Worm (Caenorhabditis elegans): Measurements from ENCODE around the gene oac-55.

Gene oac-55

DNA sequence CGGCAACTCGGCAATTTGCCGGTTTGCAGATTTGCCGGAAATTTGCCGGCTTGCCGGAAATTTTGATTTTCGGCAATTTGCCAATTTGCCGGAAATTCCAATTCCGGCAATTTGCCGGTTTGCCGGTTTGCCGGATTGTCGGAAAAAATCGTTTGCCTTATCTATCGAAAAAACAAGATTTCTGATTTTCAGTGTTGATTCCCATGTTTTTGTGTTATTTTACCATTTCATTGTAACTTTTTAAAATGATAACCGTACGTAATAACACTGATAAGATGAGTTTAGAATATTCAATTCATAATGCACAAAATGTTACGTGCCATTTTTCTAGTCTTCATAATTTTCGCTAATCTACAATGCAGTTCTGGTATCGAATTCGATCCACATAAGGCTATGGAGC is at the start of gene oac-55:
Gene oac-55, plus strand, starts transcription at position 301 of the 400 bp plus-strand sequence.
- TF ChIP-seq him-1 (tag; optimal IDR thresholded peaks at IDR 0.05) (no peak), dao-5 (tag; optimal IDR thresholded peaks at IDR 0.05) (no peak), W03F9.2 (tag; optimal IDR thresholded peaks at IDR 0.05) (no peak)

DNA sequence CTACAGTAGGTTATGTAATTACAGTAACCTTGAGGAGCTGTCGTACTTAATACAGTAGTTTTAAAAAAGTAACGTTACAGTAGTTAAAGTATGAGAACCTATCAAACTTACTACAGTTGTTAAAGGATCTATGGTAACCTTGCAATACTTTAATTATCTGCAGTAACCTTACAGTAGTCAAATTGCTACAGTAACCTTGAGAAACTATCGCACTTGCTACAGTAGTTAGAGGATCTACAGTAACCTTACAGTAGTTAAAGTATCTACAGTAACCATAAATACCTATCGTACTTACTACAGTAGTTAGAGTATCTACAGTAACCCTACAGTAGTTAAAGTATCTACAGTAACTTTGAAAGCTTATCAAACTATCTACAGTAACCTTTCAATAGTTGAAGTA is 49.4 kb upstream of the oac-55 start:
- TF ChIP-seq dao-5 (tag; optimal IDR thresholded peaks at IDR 0.05) (no peak), him-1 (tag; optimal IDR thresholded peaks at IDR 0.05) (no peak), W03F9.2 (tag; optimal IDR thresholded peaks at IDR 0.05) (no peak)

DNA sequence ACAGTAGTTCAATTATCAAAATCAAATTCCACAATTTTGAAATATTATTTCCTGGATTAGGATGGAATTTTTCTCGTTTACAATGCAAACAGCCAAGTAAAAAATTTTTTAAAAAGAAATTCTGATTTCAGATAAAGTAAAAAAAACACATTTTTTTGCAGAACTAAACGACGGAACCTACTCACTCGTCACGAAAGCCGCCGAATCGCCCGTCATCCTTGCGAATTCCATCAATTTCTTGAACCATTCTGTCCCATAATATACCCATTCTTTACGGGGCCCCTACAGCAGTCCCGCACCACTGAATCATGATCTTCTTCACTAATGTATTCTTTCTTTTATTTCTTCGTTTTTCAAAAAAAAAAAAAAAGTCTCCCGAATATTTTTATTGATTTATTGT is 48.7 kb upstream of the oac-55 start:
- no peak for TF ChIP-seq dao-5 (tag; optimal IDR thresholded peaks at IDR 0.05)
- TF ChIP-seq him-1 (tag; optimal IDR thresholded peaks at IDR 0.05), result peak; percentile 78
- no peak for TF ChIP-seq W03F9.2 (tag; optimal IDR thresholded peaks at IDR 0.05)

DNA sequence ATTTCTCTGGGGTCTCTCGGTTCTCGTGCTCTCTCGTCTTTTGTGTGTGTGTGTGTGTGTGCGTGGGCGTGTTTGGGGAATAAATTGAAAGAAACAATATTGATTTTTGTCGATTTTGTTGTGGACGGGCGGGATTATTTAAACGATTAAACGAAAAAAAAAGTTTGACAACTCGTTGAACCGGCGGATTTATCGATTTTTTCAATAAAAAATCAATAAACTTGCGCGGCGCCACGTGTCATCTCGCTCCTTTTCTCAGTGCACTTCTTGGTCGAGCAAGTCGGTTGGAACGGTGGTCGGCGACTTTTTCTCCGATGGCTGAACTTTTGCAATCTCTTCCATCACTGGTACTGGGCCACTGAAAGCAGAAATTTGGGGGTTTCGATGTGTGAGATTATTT is 48.0 kb upstream of the oac-55 start:
- TF ChIP-seq W03F9.2 (tag; optimal IDR thresholded peaks at IDR 0.05) (no peak), dao-5 (tag; optimal IDR thresholded peaks at IDR 0.05) (no peak), him-1 (tag; optimal IDR thresholded peaks at IDR 0.05) (no peak)

ce11 chrV:3714750-3715149 is 46.2 kb upstream of the oac-55 start:
- TF ChIP-seq him-1 (tag; optimal IDR thresholded peaks at IDR 0.05), result no peak
- no peak for TF ChIP-seq dao-5 (tag; optimal IDR thresholded peaks at IDR 0.05)
- no peak for TF ChIP-seq W03F9.2 (tag; optimal IDR thresholded peaks at IDR 0.05)

ce11 chrV:3715488-3716019 is 45.4 kb upstream of the oac-55 start, which contains the start of gene nrsn-1:
Gene nrsn-1 (minus strand): TSS chrV:3715969.
- no peak for TF ChIP-seq W03F9.2 (tag; optimal IDR thresholded peaks at IDR 0.05)
- TF ChIP-seq him-1 (tag; optimal IDR thresholded peaks at IDR 0.05), result no peak
- no peak for TF ChIP-seq dao-5 (tag; optimal IDR thresholded peaks at IDR 0.05)

- TF ChIP-seq W03F9.2 (tag; optimal IDR thresholded peaks at IDR 0.05) (no peak), him-1 (tag; optimal IDR thresholded peaks at IDR 0.05) (peak; percentile 38)
These were observed 44.6 kb upstream of the oac-55 start for ce11 chrV:3716279-3716887.

ce11 chrV:3717751-3718150 is 43.2 kb upstream of the oac-55 start:
- TF ChIP-seq dao-5 (tag; optimal IDR thresholded peaks at IDR 0.05) (no peak), him-1 (tag; optimal IDR thresholded peaks at IDR 0.05) (peak; percentile 79)

DNA sequence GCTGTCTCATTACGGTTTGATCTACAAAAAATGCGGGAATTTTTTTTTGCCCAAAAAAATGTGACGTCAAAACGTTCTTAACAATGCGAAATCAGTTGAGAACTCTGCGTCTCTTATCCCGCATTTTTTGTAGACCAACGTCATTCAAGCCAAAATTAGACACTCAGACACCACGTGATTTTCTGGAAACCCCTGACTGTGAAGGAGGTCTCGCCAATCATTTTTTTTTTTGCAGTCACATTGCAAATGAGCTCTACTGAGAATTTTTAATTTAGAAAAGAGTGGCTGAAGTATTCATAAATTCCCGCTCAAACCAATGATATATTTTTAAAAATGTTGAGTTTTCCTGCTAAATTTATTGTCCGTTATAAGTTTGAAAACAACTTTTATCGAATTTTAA is 42.4 kb upstream of the oac-55 start:
- TF ChIP-seq him-1 (tag; optimal IDR thresholded peaks at IDR 0.05) (no peak), dao-5 (tag; optimal IDR thresholded peaks at IDR 0.05) (no peak), W03F9.2 (tag; optimal IDR thresholded peaks at IDR 0.05) (no peak)

DNA sequence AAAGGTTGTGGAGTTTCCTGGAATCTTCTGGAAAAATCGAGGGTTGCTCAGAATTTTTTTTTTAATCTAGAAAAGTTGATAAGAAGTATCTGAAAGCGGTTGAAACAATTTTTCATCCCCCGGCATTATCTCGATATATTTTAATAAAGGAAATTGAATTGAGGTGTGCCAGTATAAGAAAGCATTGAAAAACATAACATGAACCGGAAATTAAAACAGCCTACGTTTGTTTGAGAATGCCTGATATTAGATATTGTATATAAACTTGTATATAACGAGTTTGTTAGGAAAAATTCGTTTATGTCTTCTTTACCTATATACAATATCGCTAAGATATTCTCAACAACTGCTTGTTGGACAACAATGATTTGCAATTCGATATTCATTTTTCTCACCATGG is 36.2 kb upstream of the oac-55 start, which contains the start of gene str-30:
Gene str-30, plus strand, starts transcription at position 301 of the 400 bp plus-strand sequence.
- no peak for TF ChIP-seq him-1 (tag; optimal IDR thresholded peaks at IDR 0.05)
- TF ChIP-seq W03F9.2 (tag; optimal IDR thresholded peaks at IDR 0.05), result no peak
- TF ChIP-seq dao-5 (tag; optimal IDR thresholded peaks at IDR 0.05), result no peak

- no peak for TF ChIP-seq him-1 (tag; optimal IDR thresholded peaks at IDR 0.05)
- TF ChIP-seq W03F9.2 (tag; optimal IDR thresholded peaks at IDR 0.05), result no peak
- no peak for TF ChIP-seq dao-5 (tag; optimal IDR thresholded peaks at IDR 0.05)
These were observed 22.5 kb upstream of the oac-55 start for ce11 chrV:3738409-3738808.

ce11 chrV:3739302-3739701 is 21.6 kb upstream of the oac-55 start, which contains the start of gene hpo-36:
Gene hpo-36 (minus strand): TSS chrV:3739402.
- TF ChIP-seq dao-5 (tag; optimal IDR thresholded peaks at IDR 0.05), result no peak
- no peak for TF ChIP-seq him-1 (tag; optimal IDR thresholded peaks at IDR 0.05)
- no peak for TF ChIP-seq W03F9.2 (tag; optimal IDR thresholded peaks at IDR 0.05)

- TF ChIP-seq him-1 (tag; optimal IDR thresholded peaks at IDR 0.05), result no peak
- TF ChIP-seq W03F9.2 (tag; optimal IDR thresholded peaks at IDR 0.05), result no peak
- no peak for TF ChIP-seq dao-5 (tag; optimal IDR thresholded peaks at IDR 0.05)
These were observed 17.7 kb upstream of the oac-55 start, which contains the start of gene mtm-9 for ce11 chrV:3743172-3743626. Gene mtm-9 (plus strand): TSS chrV:3743576.

- TF ChIP-seq him-1 (tag; optimal IDR thresholded peaks at IDR 0.05) (no peak), dao-5 (tag; optimal IDR thresholded peaks at IDR 0.05) (no peak), W03F9.2 (tag; optimal IDR thresholded peaks at IDR 0.05) (no peak)
These were observed 10.6 kb upstream of the oac-55 start for ce11 chrV:3750328-3750727.

DNA sequence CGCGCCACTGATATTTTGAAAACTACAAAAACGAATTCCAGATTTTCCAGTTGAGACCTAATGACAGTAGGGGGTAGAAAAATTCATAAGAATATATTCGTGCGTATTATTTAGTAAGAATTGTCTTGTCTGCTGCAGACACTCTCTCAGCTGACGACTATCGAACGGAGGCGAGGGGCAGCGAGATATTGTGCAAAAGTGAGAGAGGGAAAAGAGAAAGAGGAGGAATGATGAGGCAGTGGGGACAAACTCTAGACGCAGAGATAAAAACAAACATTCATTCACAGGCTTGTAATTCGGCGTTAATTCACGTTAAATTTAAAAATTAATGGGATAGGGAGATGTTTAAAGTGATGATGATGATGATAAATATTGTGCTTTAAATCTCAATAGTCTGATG is 4.1 kb upstream of the oac-55 start, which contains the start of gene gid-7:
Gene gid-7, minus strand, starts transcription at position 188 of the 400 bp plus-strand sequence.
- TF ChIP-seq him-1 (tag; optimal IDR thresholded peaks at IDR 0.05), result no peak
- no peak for TF ChIP-seq W03F9.2 (tag; optimal IDR thresholded peaks at IDR 0.05)
- no peak for TF ChIP-seq dao-5 (tag; optimal IDR thresholded peaks at IDR 0.05)
